Worm (Caenorhabditis elegans): ENCODE results near the gene F36H5.4.

DNA sequence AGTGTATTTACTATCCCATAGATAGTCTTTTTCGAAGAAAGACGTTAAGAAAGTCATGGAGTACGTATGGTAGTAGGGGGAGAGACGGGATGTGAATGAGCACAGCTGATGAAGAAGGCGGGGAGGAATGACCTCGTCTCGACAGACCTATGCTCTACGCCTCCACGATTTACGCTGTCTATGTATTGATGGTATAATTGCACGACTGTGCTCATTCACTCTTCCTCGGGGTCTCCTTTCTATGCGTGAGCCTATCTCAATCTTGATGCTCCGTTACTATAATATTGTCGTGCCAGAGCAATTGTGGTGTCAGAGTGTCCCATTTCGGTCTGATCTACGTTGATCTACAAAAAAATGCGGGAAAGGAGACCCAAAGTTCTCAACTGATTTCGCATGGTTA, 24.5 kb downstream of the F36H5.4 start, which contains the start of gene C08F1.10:
- no peak for TF ChIP-seq him-1 (tag; optimal IDR thresholded peaks at IDR 0.05)
- TF ChIP-seq W03F9.2 (tag; optimal IDR thresholded peaks at IDR 0.05) = no peak
- no peak for TF ChIP-seq dao-5 (tag; optimal IDR thresholded peaks at IDR 0.05)

All from whole organism, L4/young adult.